Worm (Caenorhabditis elegans) whole organism, dauer: ENCODE data around the gene C17G1.14.

ENCODE experiments used
- unc-62 ChIP-seq: sonication (generic microtip); optimal IDR thresholded peaks from 2 replicates; lab custom pipeline; 2017; ENCODE audit warnings: missing biosample characterization, missing genetic modification reagents, missing genetic modification characterization

The C17G1.14 gene

DNA sequence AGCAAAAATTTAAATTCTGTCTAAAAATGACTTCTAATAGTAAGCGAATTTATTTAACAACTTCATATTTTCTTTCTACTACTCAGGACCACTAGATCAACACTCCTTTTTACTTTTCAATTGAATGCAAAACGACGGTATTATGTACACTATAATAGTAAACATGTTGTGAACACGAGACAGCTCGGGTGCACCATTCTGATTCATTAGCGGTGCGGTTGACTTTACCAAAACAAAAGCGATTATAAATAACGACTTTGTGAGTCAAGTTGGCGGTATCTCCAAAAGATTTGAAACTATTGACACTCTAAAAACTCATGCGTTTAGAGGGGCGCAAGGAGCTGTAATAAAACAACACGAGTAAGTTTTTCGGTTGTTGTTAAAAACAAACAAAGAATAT is 1.9 kb downstream of the C17G1.14 start:
- TF ChIP-seq unc-62 (GFP tag; lab: Kevin White, UChicago), result no peak

DNA sequence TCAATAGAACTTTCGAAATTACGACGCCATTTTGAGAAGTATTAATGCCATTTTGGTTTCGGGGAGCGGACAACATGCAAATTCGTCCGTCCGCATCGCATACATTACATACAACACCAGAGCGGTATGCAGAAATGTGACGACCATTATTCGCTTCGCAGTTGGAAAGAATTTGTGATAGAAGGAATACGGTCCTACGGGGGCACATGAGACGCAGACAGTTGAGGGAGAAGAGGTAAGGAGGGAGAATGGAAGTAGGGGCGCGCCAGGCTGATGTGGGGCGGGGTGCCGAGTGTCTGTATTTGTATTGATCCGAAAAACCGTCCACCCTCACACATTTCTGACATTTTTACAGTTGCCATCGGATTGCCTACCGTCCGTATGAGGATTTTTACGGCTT is 2.8 kb downstream of the C17G1.14 start:
- no peak for TF ChIP-seq unc-62 (GFP tag; lab: Kevin White, UChicago)

DNA sequence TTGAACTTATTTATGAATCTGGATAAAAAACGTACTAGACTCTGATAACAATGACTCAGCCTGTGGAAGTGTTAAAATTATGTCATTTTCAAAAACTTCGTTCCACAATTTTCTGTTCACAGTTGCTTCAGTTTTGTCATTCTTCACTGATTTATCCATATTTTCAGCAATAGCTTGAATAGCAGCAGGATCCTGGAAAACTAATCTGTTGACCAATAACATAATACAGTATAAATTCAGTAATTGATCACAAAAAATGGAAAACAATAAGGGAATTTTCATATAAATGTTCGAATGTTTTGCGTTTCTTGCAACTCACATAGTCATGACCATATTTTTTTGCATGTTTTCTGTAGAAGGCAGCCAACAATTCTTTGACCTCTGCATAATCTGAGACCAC is 9.9 kb downstream of the C17G1.14 start:
- TF ChIP-seq unc-62 (GFP tag; lab: Kevin White, UChicago), result no peak

DNA sequence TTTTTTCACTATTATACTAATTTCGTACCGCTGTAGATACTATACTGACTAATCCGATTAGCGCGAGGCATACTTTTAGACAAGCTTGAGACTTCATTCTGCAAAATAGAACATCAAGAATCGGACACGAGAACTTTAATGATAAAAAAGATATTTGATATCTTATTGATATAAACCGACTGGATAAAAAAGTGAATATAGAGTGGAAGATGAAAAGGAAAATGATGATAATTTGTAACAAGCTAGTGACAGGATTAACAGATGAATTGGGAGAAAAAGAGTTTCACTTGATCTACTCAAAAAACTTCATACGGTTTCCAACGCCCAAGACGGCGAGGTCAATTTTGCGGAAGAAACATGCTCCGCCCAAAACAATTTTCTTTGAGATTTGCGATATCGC is 10.3 kb downstream of the C17G1.14 start, which contains the start of gene nas-37:
Gene nas-37, minus strand, starts transcription at position 101 of the 400 bp plus-strand sequence.
- TF ChIP-seq unc-62 (GFP tag; lab: Kevin White, UChicago), result no peak

DNA sequence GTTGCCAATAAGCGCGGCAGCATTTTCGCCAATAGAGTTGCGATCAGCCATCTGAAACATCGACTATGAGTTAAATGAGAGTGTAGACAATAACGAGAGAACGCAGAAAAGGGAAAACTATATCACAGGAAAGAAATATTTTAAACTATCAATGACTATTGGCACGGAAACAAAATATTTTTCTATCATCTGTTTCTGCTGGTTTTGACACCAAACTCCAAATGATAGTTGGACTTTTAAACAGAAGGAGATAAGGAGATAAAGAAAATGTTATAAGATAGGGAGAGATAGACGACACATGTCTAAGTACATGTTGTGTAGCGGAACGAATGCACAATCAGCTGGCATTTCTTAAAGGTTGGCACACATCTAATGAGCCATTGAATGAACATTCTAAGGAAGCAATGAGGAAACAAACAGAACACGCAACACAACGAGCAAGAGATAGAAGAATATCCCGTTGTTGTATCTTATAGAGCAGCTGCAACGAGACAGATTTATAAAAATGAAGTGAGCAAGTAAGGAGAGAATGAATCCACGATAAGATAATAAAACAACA is 15.9 kb downstream of the C17G1.14 start, which contains the start of gene cysl-1:
Gene cysl-1, minus strand, starts transcription at position 51 of the 559 bp plus-strand sequence.
- TF ChIP-seq unc-62 (GFP tag; lab: Kevin White, UChicago), result no peak

DNA sequence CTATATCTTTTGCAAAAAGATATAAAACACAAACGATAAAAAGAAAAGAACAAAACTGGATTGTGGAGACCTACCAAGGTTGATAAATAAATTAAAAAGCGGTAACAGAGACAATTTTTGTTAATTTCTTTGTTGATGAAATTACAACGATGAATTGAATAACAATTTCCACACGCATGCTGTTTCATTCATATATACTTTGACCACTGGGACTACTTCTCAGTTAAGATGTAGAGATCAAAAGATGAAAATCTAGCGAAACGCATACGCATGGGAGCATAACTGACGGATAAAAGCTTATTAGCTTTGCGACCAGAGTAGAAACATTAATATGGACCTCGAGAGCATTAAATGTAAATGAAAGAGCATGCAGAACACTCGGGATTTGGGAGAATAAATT is 17.4 kb downstream of the C17G1.14 start:
- no peak for TF ChIP-seq unc-62 (GFP tag; lab: Kevin White, UChicago)

DNA sequence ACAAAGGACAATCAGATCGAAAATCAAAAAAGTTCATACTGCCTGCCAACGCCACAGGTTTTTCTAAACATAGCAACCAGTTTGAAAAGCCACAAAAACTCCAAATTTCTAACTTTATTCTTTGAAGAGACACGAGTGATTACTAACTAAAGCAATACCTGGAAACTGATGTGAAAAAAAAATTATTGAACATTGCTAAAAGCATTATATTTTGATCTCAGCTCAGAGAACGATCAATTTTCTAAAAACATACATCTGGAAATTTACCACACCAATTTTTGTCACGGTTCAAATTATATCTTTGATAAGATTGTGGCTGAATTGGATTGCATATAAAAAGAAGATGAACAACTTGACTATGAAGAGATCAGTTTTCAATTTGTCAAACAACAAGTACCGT is 18.8 kb downstream of the C17G1.14 start:
- TF ChIP-seq unc-62 (GFP tag; lab: Kevin White, UChicago), result no peak

DNA sequence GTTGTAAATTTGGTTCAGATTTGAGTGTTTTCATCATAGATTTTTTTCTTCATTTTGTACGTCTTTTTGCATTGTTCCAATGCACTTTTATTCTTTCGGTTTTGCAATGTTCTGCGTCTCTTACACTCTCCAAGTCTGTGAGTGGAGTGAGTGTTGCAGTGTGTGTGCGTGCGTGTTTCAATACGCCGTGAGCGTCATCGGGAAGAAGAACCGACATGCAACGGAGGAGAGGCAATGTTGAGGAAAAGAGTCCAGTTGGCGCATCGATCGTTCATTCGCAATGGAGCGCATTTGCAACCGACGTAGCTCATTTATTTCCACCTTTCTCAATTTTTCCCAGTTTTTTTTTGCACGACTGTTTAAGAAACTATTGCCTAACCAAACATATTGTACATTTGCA is 19.9 kb downstream of the C17G1.14 start, which contains the start of gene ZC506.1:
Gene ZC506.1, plus strand, starts transcription at position 400 of the 400 bp plus-strand sequence.
- TF ChIP-seq unc-62 (GFP tag; lab: Kevin White, UChicago), result no peak

DNA sequence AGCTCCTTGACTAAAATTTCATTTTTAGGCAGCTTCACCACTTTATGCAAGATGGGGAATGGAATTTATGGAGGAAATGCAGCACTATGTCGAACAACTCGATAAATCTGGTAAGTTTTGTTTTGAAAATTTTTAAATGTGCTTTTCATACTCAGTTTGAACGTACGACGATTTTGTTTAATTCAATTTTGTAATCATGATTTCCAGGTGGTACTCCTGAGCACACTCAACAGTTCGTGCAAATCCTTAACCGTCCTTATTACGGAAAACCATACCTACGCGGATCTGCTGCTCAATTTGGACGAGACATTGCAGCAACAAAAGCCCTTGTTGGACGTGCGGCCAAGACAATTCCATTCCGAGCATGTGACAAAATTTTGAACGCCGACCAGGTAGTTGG is 23.9 kb downstream of the C17G1.14 start:
- TF ChIP-seq unc-62 (GFP tag; lab: Kevin White, UChicago), result no peak

DNA sequence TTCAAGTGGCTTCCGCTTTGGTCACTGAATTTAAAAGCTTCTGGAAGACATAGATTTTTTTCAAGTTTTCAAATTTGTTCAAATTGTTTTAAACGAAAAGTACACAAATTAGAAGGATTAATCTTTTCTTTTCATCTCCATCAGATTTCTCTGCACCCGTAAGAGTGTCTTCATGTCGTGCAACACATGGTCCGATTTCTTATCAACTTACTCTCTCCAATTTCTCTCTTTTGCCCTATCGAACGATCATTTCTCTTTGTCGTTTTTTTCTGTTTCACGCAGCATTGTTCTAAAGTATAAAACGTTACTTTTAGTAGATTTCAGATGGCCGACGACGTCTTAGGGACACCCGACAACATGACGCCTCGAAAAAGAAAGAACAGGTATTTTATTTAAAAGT is 26.7 kb downstream of the C17G1.14 start, which contains the start of gene pssy-1:
Gene pssy-1, plus strand, starts transcription at position 318 of the 400 bp plus-strand sequence.
- no peak for TF ChIP-seq unc-62 (GFP tag; lab: Kevin White, UChicago)

DNA sequence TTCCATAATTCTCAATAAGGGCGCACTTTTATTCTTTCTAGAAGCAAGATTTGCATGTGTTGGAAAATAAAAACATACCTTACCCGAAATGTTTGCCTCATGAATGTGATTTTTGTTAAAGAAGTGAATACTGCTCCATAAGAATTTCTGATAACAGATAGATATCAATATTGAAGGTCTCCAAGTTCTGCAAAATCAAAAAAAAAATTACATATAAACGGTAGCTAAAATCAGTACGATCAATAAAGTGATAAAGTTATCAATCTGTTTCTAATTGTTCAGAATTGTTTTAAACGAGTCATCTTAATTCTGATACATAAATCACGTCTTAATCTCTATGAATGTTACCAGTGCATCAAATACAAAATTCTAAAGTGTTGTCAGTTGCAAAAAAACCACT is 37.6 kb downstream of the C17G1.14 start, which contains the start of gene mgl-1:
Gene mgl-1, minus strand, starts transcription at position 101 of the 400 bp plus-strand sequence.
- no peak for TF ChIP-seq unc-62 (GFP tag; lab: Kevin White, UChicago)

DNA sequence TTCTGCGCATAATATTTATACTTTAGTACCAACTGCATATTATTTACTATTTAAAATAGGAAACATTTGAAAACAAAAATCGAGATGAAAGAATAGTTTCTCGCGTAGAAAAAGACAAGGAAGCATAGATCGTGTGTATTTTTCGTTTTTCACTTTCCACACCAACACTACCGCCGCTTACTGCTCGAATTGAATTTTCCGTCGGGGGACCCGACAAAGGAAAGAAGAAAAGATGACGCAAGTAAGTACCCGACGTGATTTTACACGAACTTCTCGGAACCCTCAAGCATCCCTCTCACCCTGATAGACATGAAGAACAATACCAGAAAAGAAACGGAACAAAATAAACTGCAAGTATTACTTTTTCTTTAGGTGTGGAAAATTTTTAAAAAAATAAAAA is 42.6 kb downstream of the C17G1.14 start:
- TF ChIP-seq unc-62 (GFP tag; lab: Kevin White, UChicago), result no peak

DNA sequence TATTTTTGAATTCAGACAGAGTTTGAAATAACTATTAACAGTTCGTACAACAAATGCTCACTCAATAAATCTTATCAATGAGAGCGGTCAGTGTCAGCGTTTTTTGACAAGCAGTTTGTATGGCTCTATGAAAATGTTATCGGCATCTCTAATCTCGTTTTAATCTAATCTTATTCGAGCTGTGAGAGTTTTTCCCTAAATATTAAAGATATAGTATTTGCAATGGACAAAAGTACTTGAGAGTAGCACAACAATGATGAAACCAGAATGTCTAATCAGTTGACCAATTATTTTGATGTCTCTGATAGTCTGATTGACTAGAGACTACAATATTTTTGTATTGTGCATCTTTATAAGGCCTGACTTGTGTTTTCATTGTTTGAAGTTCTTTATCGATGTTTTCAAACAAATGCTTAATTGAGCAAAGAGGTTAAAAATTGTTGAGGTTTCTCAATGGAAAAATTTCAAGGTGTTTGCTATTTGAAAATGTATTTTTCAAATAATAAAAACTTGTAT is 46.3 kb downstream of the C17G1.14 start, which contains the start of gene F19C6.5:
Gene F19C6.5, minus strand, starts transcription at position 51 of the 516 bp plus-strand sequence.
- no peak for TF ChIP-seq unc-62 (GFP tag; lab: Kevin White, UChicago)

DNA sequence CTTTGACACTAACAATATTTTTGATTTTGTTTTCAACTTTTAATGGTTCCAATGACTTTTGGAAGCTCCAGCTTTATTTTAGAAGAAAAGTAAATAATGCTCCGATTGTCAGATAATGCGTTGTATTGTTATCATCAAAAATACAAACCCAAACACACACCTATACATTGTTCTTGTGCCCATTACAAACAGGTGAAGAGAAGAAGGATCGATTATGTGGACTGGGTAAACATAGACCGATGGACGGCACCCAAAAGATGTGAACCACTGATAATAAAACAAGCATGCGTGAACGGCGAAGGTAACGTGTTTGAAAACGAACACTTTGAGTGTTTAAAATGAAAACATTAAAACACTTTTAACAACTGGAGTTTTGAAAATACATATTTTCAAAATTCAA is 48.6 kb downstream of the C17G1.14 start:
- no peak for TF ChIP-seq unc-62 (GFP tag; lab: Kevin White, UChicago)

DNA sequence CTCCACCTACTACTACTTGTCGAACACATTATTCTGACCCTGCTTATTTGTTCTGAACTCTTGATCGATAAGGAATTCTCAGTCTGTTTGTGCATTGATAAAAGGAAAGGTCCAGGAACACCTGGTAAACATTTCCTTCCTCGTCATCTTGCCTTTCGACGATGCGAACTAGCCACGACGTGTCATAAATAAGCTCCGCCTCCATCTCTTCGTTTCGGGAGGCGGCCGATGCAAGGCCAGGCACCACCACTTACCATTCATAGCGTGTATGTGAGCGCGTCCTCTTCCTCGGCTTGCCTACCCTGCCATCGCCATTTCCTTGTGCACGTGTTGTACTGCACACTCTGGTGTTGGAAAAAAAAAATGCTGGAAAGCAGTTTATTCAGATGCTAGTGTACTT is 50.3 kb downstream of the C17G1.14 start:
- TF ChIP-seq unc-62 (GFP tag; lab: Kevin White, UChicago), result no peak
